Fruit fly (Drosophila melanogaster) whole organism, embryonic: ENCODE measurements around the gene shams.

ENCODE experiments used
- Aef1 ChIP-seq: fragments of 200-800 bp; sonication (Bioruptor generic); IDR thresholded peaks from 3 replicates; pipeline ENCODE4 v1.3.6; 2022; ENCODE audit warnings: missing biosample characterization, missing genetic modification characterization
- BEAF-32 ChIP-seq: fragments of 200-800 bp; sonication (Bioruptor generic); optimal IDR thresholded peaks from 3 replicates; lab custom pipeline; 2017; ENCODE audit warnings: missing biosample characterization, missing genetic modification characterization, mild to moderate bottlenecking, moderate library complexity, missing genetic modification reagents
- CG10267 ChIP-seq: fragments of 200-800 bp; sonication (Bioruptor generic); optimal IDR thresholded peaks from 2 replicates; lab custom pipeline; 2018; ENCODE audit warnings: missing biosample characterization, mild to moderate bottlenecking, missing genetic modification characterization, moderate library complexity
- CG10979 ChIP-seq: fragments of 200-800 bp; sonication (Bioruptor generic); optimal IDR thresholded peaks from 2 replicates; lab custom pipeline; 2018; ENCODE audit warnings: missing biosample characterization, mild to moderate bottlenecking, missing genetic modification characterization, moderate library complexity
- CG11085 ChIP-seq: fragments of 200-800 bp; sonication (Bioruptor generic); IDR thresholded peaks from 2 replicates; pipeline ENCODE4 v1.3.6; 2022; ENCODE audit warnings: missing biosample characterization, missing genetic modification characterization
- CG12219 ChIP-seq: fragments of 200-800 bp; sonication (Bioruptor generic); optimal IDR thresholded peaks from 3 replicates; lab custom pipeline; 2018; ENCODE audit warnings: missing biosample characterization, mild to moderate bottlenecking, missing genetic modification characterization
- CG13775 ChIP-seq: fragments of 200-800 bp; sonication (Bioruptor generic); optimal IDR thresholded peaks from 3 replicates; lab custom pipeline; 2017; ENCODE audit warnings: missing biosample characterization, mild to moderate bottlenecking, missing genetic modification characterization
- CG14965 ChIP-seq: fragments of 200-800 bp; sonication (Bioruptor generic); optimal IDR thresholded peaks from 2 replicates; lab custom pipeline; 2016; ENCODE audit warnings: missing biosample characterization, missing genetic modification characterization, borderline replicate concordance
- CG2199 ChIP-seq: fragments of 200-800 bp; sonication (Bioruptor generic); IDR thresholded peaks from 3 replicates; pipeline ENCODE4 v1.3.6; 2022; ENCODE audit warnings: missing biosample characterization, missing genetic modification characterization
- CG30020 ChIP-seq: fragments of 200-800 bp; optimal IDR thresholded peaks from 2 replicates; lab custom pipeline; 2019; ENCODE audit warnings: missing biosample characterization, mild to moderate bottlenecking, missing genetic modification characterization, moderate library complexity
- CG30403 ChIP-seq: fragments of 200-800 bp; sonication (Bioruptor generic); optimal IDR thresholded peaks from 3 replicates; lab custom pipeline; 2016; ENCODE audit warnings: missing biosample characterization, missing genetic modification characterization
- CG31441 ChIP-seq: fragments of 200-800 bp; sonication (Bioruptor generic); IDR thresholded peaks from 2 replicates; pipeline ENCODE4 v1.3.6; 2022; ENCODE audit warnings: missing biosample characterization, missing genetic modification characterization
- CG34376 ChIP-seq: fragments of 200-800 bp; sonication (Bioruptor generic); optimal IDR thresholded peaks from 2 replicates; lab custom pipeline; 2018; ENCODE audit warnings: missing biosample characterization, mild to moderate bottlenecking, missing genetic modification characterization
- CG4282 ChIP-seq: fragments of 200-800 bp; sonication (Bioruptor generic); optimal IDR thresholded peaks from 2 replicates; lab custom pipeline; 2016; ENCODE audit warnings: missing biosample characterization, missing genetic modification characterization
- CG4360 ChIP-seq: fragments of 200-800 bp; sonication (Bioruptor generic); IDR thresholded peaks from 2 replicates; pipeline ENCODE4 v1.3.6; 2022; ENCODE audit warnings: missing biosample characterization, missing genetic modification characterization
- CG4730 ChIP-seq: fragments of 200-800 bp; sonication (Bioruptor generic); IDR thresholded peaks from 2 replicates; pipeline ENCODE4 v1.3.6; 2022; ENCODE audit warnings: missing biosample characterization, missing genetic modification characterization
- CG6254 ChIP-seq: fragments of 200-800 bp; sonication (Bioruptor generic); optimal IDR thresholded peaks from 3 replicates; lab custom pipeline; 2017; ENCODE audit warnings: mild to moderate bottlenecking, missing biosample characterization, missing genetic modification reagents, missing genetic modification characterization
- CG6791 ChIP-seq: fragments of 200-800 bp; sonication (Bioruptor generic); IDR thresholded peaks from 3 replicates; pipeline ENCODE4 v1.3.6; 2022; ENCODE audit warnings: missing biosample characterization, missing genetic modification characterization; ENCODE audit not compliant: partially characterized antibody
- CG6854 ChIP-seq: fragments of 200-800 bp; sonication (Bioruptor generic); optimal IDR thresholded peaks from 3 replicates; lab custom pipeline; 2017; ENCODE audit warnings: missing biosample characterization, mild to moderate bottlenecking, missing genetic modification characterization
- CG8281 ChIP-seq: fragments of 200-800 bp; sonication (Bioruptor generic); optimal IDR thresholded peaks from 2 replicates; lab custom pipeline; 2018; ENCODE audit warnings: missing biosample characterization, mild to moderate bottlenecking, missing genetic modification characterization, moderate library complexity
- CG9797 ChIP-seq: fragments of 200-800 bp; sonication (Bioruptor generic); optimal IDR thresholded peaks from 3 replicates; lab custom pipeline; 2018; ENCODE audit warnings: missing biosample characterization, mild to moderate bottlenecking, missing genetic modification characterization
- ERR ChIP-seq: fragments of 200-800 bp; sonication (Bioruptor generic); optimal IDR thresholded peaks from 2 replicates; lab custom pipeline; 2016; ENCODE audit warnings: missing biosample characterization, missing genetic modification characterization
- HmgZ ChIP-seq: fragments of 200-800 bp; sonication (Bioruptor generic); optimal IDR thresholded peaks from 2 replicates; lab custom pipeline; 2018; ENCODE audit warnings: missing biosample characterization, mild to moderate bottlenecking, missing genetic modification characterization
- Hr51 ChIP-seq, 2 experiments: fragments of 200-800 bp; sonication (Bioruptor generic); optimal IDR thresholded peaks; 2 replicates in 1 of 2; 3 replicates in 1 of 2; lab custom pipeline; 2016 to 2018; ENCODE audit warnings: missing biosample characterization in 2 of 2, missing genetic modification characterization in 2 of 2, mild to moderate bottlenecking in 1 of 2, moderate library complexity in 1 of 2
- Opbp ChIP-seq: fragments of 200-800 bp; sonication (Bioruptor generic); IDR thresholded peaks from 3 replicates; pipeline ENCODE4 v1.3.6; 2022; ENCODE audit warnings: missing biosample characterization, missing genetic modification characterization; ENCODE audit not compliant: partially characterized antibody
- Six4 ChIP-seq: fragments of 200-800 bp; sonication (Bioruptor generic); optimal IDR thresholded peaks from 2 replicates; lab custom pipeline; 2016; ENCODE audit warnings: missing biosample characterization, missing genetic modification characterization
- abd-A ChIP-seq: fragments of 200-800 bp; sonication (Bioruptor generic); optimal IDR thresholded peaks from 3 replicates; lab custom pipeline; 2019; ENCODE audit warnings: missing biosample characterization, mild to moderate bottlenecking, missing genetic modification characterization, moderate library complexity
- az2 ChIP-seq: fragments of 200-800 bp; sonication (Bioruptor generic); optimal IDR thresholded peaks from 3 replicates; lab custom pipeline; 2016; ENCODE audit warnings: missing biosample characterization, missing genetic modification characterization
- bbx ChIP-seq: fragments of 200-800 bp; sonication (Bioruptor generic); IDR thresholded peaks from 2 replicates; pipeline ENCODE4 v1.3.6; 2022; ENCODE audit warnings: missing biosample characterization, missing genetic modification characterization; ENCODE audit not compliant: partially characterized antibody
- btn ChIP-seq: fragments of 200-800 bp; sonication (Bioruptor generic); optimal IDR thresholded peaks from 2 replicates; lab custom pipeline; 2016; ENCODE audit warnings: missing biosample characterization, missing genetic modification characterization
- chm ChIP-seq: fragments of 200-800 bp; sonication (Bioruptor generic); IDR thresholded peaks from 2 replicates; pipeline ENCODE4 v1.3.6; 2022; ENCODE audit warnings: missing biosample characterization, missing genetic modification characterization
- ci ChIP-seq: fragments of 200-800 bp; sonication (Bioruptor generic); IDR thresholded peaks from 3 replicates; pipeline ENCODE4 v1.3.6; 2022; ENCODE audit warnings: missing biosample characterization, missing genetic modification characterization
- crp ChIP-seq, 2 experiments: fragments of 200-800 bp; sonication (Bioruptor generic); optimal IDR thresholded peaks; 2 replicates in 1 of 2; 3 replicates in 1 of 2; lab custom pipeline; 2017; ENCODE audit warnings: missing biosample characterization in 2 of 2, missing genetic modification characterization in 2 of 2, mild to moderate bottlenecking in 1 of 2, moderate library complexity in 1 of 2
- dm ChIP-seq: fragments of 200-800 bp; sonication (Bioruptor generic); optimal IDR thresholded peaks from 3 replicates; lab custom pipeline; 2016; ENCODE audit warnings: missing biosample characterization, missing genetic modification characterization
- dmrt99B ChIP-seq: fragments of 200-800 bp; sonication (Bioruptor generic); optimal IDR thresholded peaks from 2 replicates; lab custom pipeline; 2018; ENCODE audit warnings: missing biosample characterization, mild to moderate bottlenecking, missing genetic modification characterization, moderate library complexity
- exex ChIP-seq: fragments of 200-800 bp; sonication (Bioruptor generic); optimal IDR thresholded peaks from 4 replicates; lab custom pipeline; 2018; ENCODE audit warnings: missing biosample characterization, mild to moderate bottlenecking, missing genetic modification characterization, moderate library complexity
- fru ChIP-seq: fragments of >200 bp; optimal IDR thresholded peaks from 2 replicates; lab custom pipeline; 2017
- ftz-f1 ChIP-seq: fragments of 200-800 bp; sonication (Bioruptor generic); optimal IDR thresholded peaks from 2 replicates; lab custom pipeline; 2016; ENCODE audit warnings: missing biosample characterization, missing genetic modification characterization
- hkb ChIP-seq, 2 experiments: fragments of 200-800 bp in 1 of 2; fragments of >200 bp in 1 of 2; sonication (Bioruptor generic) in 1 of 2; IDR thresholded peaks in 1 of 2; optimal IDR thresholded peaks in 1 of 2; 2 replicates each; pipeline versions ENCODE4 v1.3.6 to Lab custom; 2017 to 2022; ENCODE audit warnings: missing biosample characterization in 1 of 2, missing genetic modification characterization in 1 of 2
- ind ChIP-seq: fragments of 200-800 bp; sonication (Bioruptor generic); optimal IDR thresholded peaks from 3 replicates; lab custom pipeline; 2016; ENCODE audit warnings: missing biosample characterization, missing genetic modification characterization
- inv ChIP-seq: fragments of 200-800 bp; sonication (Bioruptor generic); IDR thresholded peaks from 2 replicates; pipeline ENCODE4 v1.3.6; 2022; ENCODE audit warnings: missing biosample characterization, missing genetic modification characterization; ENCODE audit not compliant: partially characterized antibody
- kah ChIP-seq: fragments of 200-800 bp; sonication (Bioruptor generic); optimal IDR thresholded peaks from 2 replicates; lab custom pipeline; 2018; ENCODE audit warnings: missing biosample characterization, mild to moderate bottlenecking, missing genetic modification characterization
- nerfin-2 ChIP-seq: fragments of 200-800 bp; sonication (Bioruptor generic); IDR thresholded peaks from 2 replicates; pipeline ENCODE4 v1.3.6; 2022; ENCODE audit warnings: missing biosample characterization, missing genetic modification characterization; ENCODE audit not compliant: partially characterized antibody
- sens-2 ChIP-seq: fragments of 200-800 bp; sonication (Bioruptor generic); IDR thresholded peaks from 2 replicates; pipeline ENCODE4 v1.3.6; 2022; ENCODE audit warnings: missing biosample characterization, missing genetic modification characterization
- so ChIP-seq: fragments of 200-800 bp; sonication (Bioruptor generic); IDR thresholded peaks from 3 replicates; pipeline ENCODE4 v1.3.6; 2022; ENCODE audit warnings: missing biosample characterization, missing genetic modification characterization
- trem ChIP-seq: fragments of 200-800 bp; optimal IDR thresholded peaks from 3 replicates; lab custom pipeline; 2019; ENCODE audit warnings: missing biosample characterization, mild to moderate bottlenecking, missing genetic modification characterization, moderate library complexity
- zen ChIP-seq: fragments of 200-800 bp; sonication (Bioruptor generic); optimal IDR thresholded peaks from 3 replicates; lab custom pipeline; 2018; ENCODE audit warnings: missing biosample characterization, mild to moderate bottlenecking, missing genetic modification characterization, moderate library complexity
- zfh2 ChIP-seq: fragments of 200-800 bp; sonication (Bioruptor generic); optimal IDR thresholded peaks from 2 replicates; lab custom pipeline; 2016; ENCODE audit warnings: missing biosample characterization, missing genetic modification characterization

Gene shams

DNA sequence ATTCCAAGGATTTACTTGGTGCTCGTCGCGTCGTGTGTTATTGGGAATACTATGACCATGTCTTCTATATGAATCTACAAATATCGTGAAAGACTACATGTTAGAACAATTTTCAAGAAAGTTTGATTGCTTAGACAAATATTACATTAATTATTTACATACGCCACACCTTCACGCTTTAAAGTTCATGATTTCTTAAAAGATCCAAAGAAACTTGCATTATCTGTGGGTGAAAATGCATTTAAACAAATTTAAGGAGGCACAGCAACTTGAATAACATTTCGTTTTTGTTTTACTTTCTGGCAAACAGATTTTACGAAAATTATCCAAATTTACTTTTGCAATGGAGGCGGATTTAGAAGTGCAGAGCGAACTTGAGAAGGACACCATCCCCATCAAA lies 37.8 kb downstream of the shams start, which contains the start of gene CG31115:
TSS of gene CG31115 (plus strand) at position 301 of the 400 bp plus-strand sequence.
- no peak for TF ChIP-seq fru
- TF ChIP-seq CG31441: no peak
- no peak for TF ChIP-seq sens-2 (GFP tag; lab: Robert Waterston, UW)
- no peak for TF ChIP-seq Six4 (GFP tag; lab: Kevin White, UChicago)

DNA sequence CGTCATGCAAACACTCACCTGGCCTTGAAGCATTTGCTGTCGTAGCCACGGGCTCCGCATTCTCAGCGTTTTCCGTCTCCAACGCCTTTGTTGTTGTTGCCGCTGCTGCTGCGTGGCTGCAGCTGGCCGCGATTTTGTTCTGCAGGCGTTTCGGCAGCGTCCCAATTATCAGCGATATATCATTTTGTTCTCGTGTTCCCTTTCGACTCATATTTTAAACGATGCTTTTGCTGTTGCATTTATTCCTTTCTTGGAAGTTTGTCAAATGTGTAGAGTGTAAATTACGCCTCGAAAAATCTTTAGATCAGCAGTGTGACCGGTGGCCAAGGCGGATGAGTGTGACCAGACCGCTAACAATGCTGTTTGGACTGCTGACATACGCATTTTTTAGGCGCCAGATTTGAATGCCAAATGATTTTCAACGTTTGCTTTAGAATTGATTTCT lies 41.2 kb downstream of the shams start, which contains the start of gene Smg6:
TSS of gene Smg6 (minus strand) at position 324 of the 445 bp plus-strand sequence.
- TF ChIP-seq ftz-f1 (GFP tag; lab: Kevin White, UChicago) (peak; percentile 94), CG4282 (no peak), nerfin-2 (GFP tag; lab: Robert Waterston, UW) (no peak), trem (peak; percentile 61), hkb (optimal IDR thresholded peaks at IDR 0.05; lab: Kevin White, UChicago) (peak; percentile 6), hkb (GFP tag; IDR thresholded peaks at IDR 0.05; lab: Robert Waterston, UW) (no peak), kah (GFP tag; lab: Kevin White, UChicago) (no peak), Hr51 (GFP tag; optimal IDR thresholded peaks at IDR 0.05; lab: Kevin White, UChicago) (no peak), CG11085 (GFP tag; lab: Robert Waterston, UW) (no peak), chm (0 out of 2 replicates have a peak, but pooled peaks have one; percentile 10), CG10267 (tag; lab: Kevin White, UChicago) (peak; percentile 46), CG13775 (GFP tag; lab: Kevin White, UChicago) (no peak), CG4730 (no peak), crp (GFP tag; optimal IDR thresholded peaks at IDR 0.05; lab: Kevin White, UChicago) (peak in 1 of 2 experiments; percentile 18), CG10979 (tag; lab: Kevin White, UChicago) (no peak), CG6791 (GFP tag; lab: Robert Waterston, UW) (no peak), CG9797 (GFP tag; lab: Kevin White, UChicago) (peak; percentile 97), inv (no peak), HmgZ (tag; lab: Kevin White, UChicago) (peak; percentile 28), az2 (no peak), zfh2 (GFP tag; lab: Kevin White, UChicago) (no peak), CG14965 (no peak), dm (GFP tag; lab: Kevin White, UChicago) (no peak), exex (tag; lab: Kevin White, UChicago) (no peak), Aef1 (no peak), BEAF-32 (GFP tag; lab: Kevin White, UChicago) (peak; percentile 39), CG8281 (tag; lab: Kevin White, UChicago) (no peak), ci (0 out of 3 replicates have a peak, but pooled peaks have one; percentile 21), CG6854 (no peak), CG6254 (no peak), CG4360 (GFP tag; lab: Robert Waterston, UW) (peak; percentile 93), CG30403 (no peak), so (GFP tag; lab: Robert Waterston, UW) (no peak), Opbp (GFP tag; lab: Robert Waterston, UW) (no peak), CG12219 (GFP tag; lab: Kevin White, UChicago) (no peak), CG2199 (GFP tag; lab: Robert Waterston, UW) (0 out of 3 replicates have a peak, but pooled peaks have one; percentile 34), ind (GFP tag; lab: Kevin White, UChicago) (no peak), zen (peak; percentile 22), ERR (no peak), CG34376 (peak; percentile 49), abd-A (tag; lab: Kevin White, UChicago) (no peak), bbx (GFP tag; lab: Robert Waterston, UW) (0 out of 2 replicates have a peak, but pooled peaks have one; percentile 30), CG30020 (tag; lab: Kevin White, UChicago) (no peak), btn (GFP tag; lab: Kevin White, UChicago) (no peak), dmrt99B (tag; lab: Kevin White, UChicago) (no peak)
